Worm (Caenorhabditis elegans): Measurements from ENCODE around the gene ZK354.2.

DNA sequence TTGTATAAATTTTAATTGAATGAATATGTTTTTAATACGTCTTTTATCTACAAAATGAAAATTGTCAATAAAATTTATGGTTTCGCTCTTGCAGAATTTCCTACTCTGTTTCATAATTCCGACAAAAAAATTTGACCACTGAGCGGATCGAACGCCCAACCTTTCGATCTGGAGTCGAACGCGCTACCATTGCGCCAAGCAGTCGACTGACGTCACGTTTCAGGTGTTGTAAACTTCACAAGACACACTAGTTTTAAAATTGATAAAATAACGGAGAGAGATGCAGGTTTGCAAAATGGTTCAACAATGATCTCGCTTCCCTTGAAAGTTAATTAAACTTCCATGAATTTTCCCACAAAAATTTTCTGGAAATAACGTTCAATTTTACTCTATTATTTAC is 31.0 kb downstream of the ZK354.2 start:
- TF ChIP-seq him-1 (tag; optimal IDR thresholded peaks at IDR 0.05) (no peak), dao-5 (tag; optimal IDR thresholded peaks at IDR 0.05) (no peak)
